Worm (Caenorhabditis elegans): ENCODE results near the gene srw-145.

DNA sequence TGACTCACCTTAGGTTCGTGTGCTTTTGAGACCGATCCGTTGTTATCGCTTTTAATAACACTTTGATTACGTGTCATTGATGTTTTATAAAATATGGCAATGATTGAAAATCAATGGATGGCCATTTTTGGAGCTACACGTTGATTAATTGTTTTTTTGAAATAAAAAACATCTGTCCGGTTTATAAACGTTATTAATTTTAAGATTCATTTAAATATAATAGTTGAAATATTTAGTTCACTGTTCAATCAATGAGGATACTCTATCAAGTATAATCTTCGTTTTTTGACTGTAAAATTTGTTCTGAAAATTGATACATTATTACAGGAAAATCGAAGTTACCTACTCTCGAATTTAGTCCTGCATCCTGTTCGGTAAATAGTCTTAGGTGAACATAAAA is 21.3 kb downstream of the srw-145 start, which contains the start of gene R10D12.10:
- TF ChIP-seq ZK546.5 (tag; optimal IDR thresholded peaks at IDR 0.05) (no peak), mdt-29 (GFP tag; IDR thresholded peaks at IDR 0.05) (no peak), mdl-1 (tag; optimal IDR thresholded peaks at IDR 0.05) (no peak), nhr-28 (tag; optimal IDR thresholded peaks at IDR 0.05) (no peak)
